Worm (Caenorhabditis elegans): ENCODE measurements around the gene C36B7.1.

ce11 chrX:7096349-7096748 lies 16.3 kb upstream of the C36B7.1 start, which contains the start of gene C36B7.5:
- TF ChIP-seq dao-5 (tag; optimal IDR thresholded peaks at IDR 0.05): no peak
- TF ChIP-seq him-1 (tag; optimal IDR thresholded peaks at IDR 0.05): no peak

All from whole organism, L4/young adult.